Fruit fly (Drosophila melanogaster): Measurements from ENCODE around the gene CG13996.

CG13996 gene

dm6 chr2L:6000065-6000464 lies 20.6 kb upstream of the CG13996 start, which contains the start of gene Tsp26A:
TSS of gene Tsp26A (plus strand) at chr2L:6000228.
- TF ChIP-seq HLH106 (tag; optimal IDR thresholded peaks at IDR 0.05) (no peak), Abd-B (GFP tag; optimal IDR thresholded peaks at IDR 0.05) (no peak), psq (GFP tag; optimal IDR thresholded peaks at IDR 0.05) (no peak), fru (GFP tag; optimal IDR thresholded peaks at IDR 0.05) (no peak), Myc (optimal IDR thresholded peaks at IDR 0.05) (no peak), tai (GFP tag; optimal IDR thresholded peaks at IDR 0.05) (no peak), Rel (GFP tag; optimal IDR thresholded peaks at IDR 0.05) (no peak), Rel (tag; optimal IDR thresholded peaks at IDR 0.05) (no peak), dsf (GFP tag; optimal IDR thresholded peaks at IDR 0.05; ENCODE audit: borderline replicate concordance) (no peak), Hr78 (GFP tag; optimal IDR thresholded peaks at IDR 0.05) (no peak), pan (optimal IDR thresholded peaks at IDR 0.05) (no peak), CG32264 (GFP tag; optimal IDR thresholded peaks at IDR 0.05) (no peak)

- peak; percentile 3 for TF ChIP-seq Vsx2 (GFP tag; optimal IDR thresholded peaks at IDR 0.05; ENCODE audit: partially characterized antibody)
- TF ChIP-seq Dfd (GFP tag; optimal IDR thresholded peaks at IDR 0.05) = no peak
Observed at dm6 chr2L:6006508-6007232, 14.0 kb upstream of the CG13996 start, which contains the start of gene Gal. TSS of gene Gal (minus strand) at chr2L:6006827.

- TF ChIP-seq Sp1 (GFP tag; optimal IDR thresholded peaks at IDR 0.05) = no peak
- TF ChIP-seq pan (optimal IDR thresholded peaks at IDR 0.05) = no peak
- TF ChIP-seq Vsx2 (GFP tag; optimal IDR thresholded peaks at IDR 0.05; ENCODE audit: partially characterized antibody) = no peak
Observed at dm6 chr2L:6012303-6013070, 8.1 kb upstream of the CG13996 start, which contains the start of gene CG9098. TSS of gene CG9098 (minus strand) at chr2L:6012338.

- TF ChIP-seq Hr83 (GFP tag; optimal IDR thresholded peaks at IDR 0.05; ENCODE audit: poor library complexity, severe bottlenecking) (no peak), lola (GFP tag; optimal IDR thresholded peaks at IDR 0.05) (no peak), Dif (GFP tag; optimal IDR thresholded peaks at IDR 0.05; ENCODE audit: partially characterized antibody) (no peak), Hnf4 (GFP tag; optimal IDR thresholded peaks at IDR 0.05) (no peak), Sp1 (GFP tag; optimal IDR thresholded peaks at IDR 0.05) (no peak), dsf (GFP tag; optimal IDR thresholded peaks at IDR 0.05; ENCODE audit: borderline replicate concordance) (no peak)
Observed at dm6 chr2L:6013071-6013417, 7.6 kb upstream of the CG13996 start.

dm6 chr2L:6019352-6020131 lies 1.1 kb upstream of the CG13996 start, which contains the start of gene H2.0:
TSS of gene H2.0 (minus strand) at chr2L:6019402.
- no peak for TF ChIP-seq pan (optimal IDR thresholded peaks at IDR 0.05)
- peak; percentile 50 for TF ChIP-seq HLH106 (tag; optimal IDR thresholded peaks at IDR 0.05)
- TF ChIP-seq Jra (GFP tag; optimal IDR thresholded peaks at IDR 0.05) = no peak
- no peak for TF ChIP-seq CrebA (GFP tag; optimal IDR thresholded peaks at IDR 0.05; ENCODE audit: borderline replicate concordance)
- TF ChIP-seq Hr78 (GFP tag; optimal IDR thresholded peaks at IDR 0.05) = no peak
- TF ChIP-seq OdsH (GFP tag; optimal IDR thresholded peaks at IDR 0.05) = peak; percentile 56
- TF ChIP-seq h (GFP tag; optimal IDR thresholded peaks at IDR 0.05) = peak; percentile 72
- peak; percentile 61 for TF ChIP-seq Sp1 (GFP tag; optimal IDR thresholded peaks at IDR 0.05)
- TF ChIP-seq CG9705 (GFP tag; optimal IDR thresholded peaks at IDR 0.05) = no peak
- peak; percentile 52 for TF ChIP-seq fru (GFP tag; optimal IDR thresholded peaks at IDR 0.05)
- TF ChIP-seq GATAd (GFP tag; optimal IDR thresholded peaks at IDR 0.05) = no peak
- no peak for TF ChIP-seq dsf (GFP tag; optimal IDR thresholded peaks at IDR 0.05; ENCODE audit: borderline replicate concordance)
- TF ChIP-seq Hr83 (GFP tag; optimal IDR thresholded peaks at IDR 0.05; ENCODE audit: poor library complexity, severe bottlenecking) = no peak
- TF ChIP-seq dmrt93B (GFP tag; optimal IDR thresholded peaks at IDR 0.05) = peak; percentile 26
- peak; percentile 25 for TF ChIP-seq psq (GFP tag; optimal IDR thresholded peaks at IDR 0.05)
- TF ChIP-seq Rel (GFP tag; optimal IDR thresholded peaks at IDR 0.05) = no peak
- TF ChIP-seq Rel (tag; optimal IDR thresholded peaks at IDR 0.05) = no peak
- TF ChIP-seq sv (GFP tag; optimal IDR thresholded peaks at IDR 0.05) = no peak
- TF ChIP-seq Myc (optimal IDR thresholded peaks at IDR 0.05) = no peak
- TF ChIP-seq jim (GFP tag; optimal IDR thresholded peaks at IDR 0.05) = no peak
- TF ChIP-seq rgr (GFP tag; optimal IDR thresholded peaks at IDR 0.05) = peak; percentile 36
- no peak for TF ChIP-seq sage (GFP tag; optimal IDR thresholded peaks at IDR 0.05)
- TF ChIP-seq foxo (GFP tag; optimal IDR thresholded peaks at IDR 0.05) = no peak
- no peak for TF ChIP-seq brk (GFP tag; optimal IDR thresholded peaks at IDR 0.05)
- peak; percentile 52 for TF ChIP-seq br (GFP tag; optimal IDR thresholded peaks at IDR 0.05)
- peak; percentile 48 for TF ChIP-seq woc (GFP tag; optimal IDR thresholded peaks at IDR 0.05)
- no peak for TF ChIP-seq dl (GFP tag; optimal IDR thresholded peaks at IDR 0.05; ENCODE audit: insufficient read depth in 1 of 2, partially characterized antibody in 2 of 2)
- no peak for TF ChIP-seq Abd-B (GFP tag; optimal IDR thresholded peaks at IDR 0.05)
- TF ChIP-seq usp (GFP tag; optimal IDR thresholded peaks at IDR 0.05) = no peak
- no peak for TF ChIP-seq Mio (GFP tag; optimal IDR thresholded peaks at IDR 0.05)
